Fruit fly (Drosophila melanogaster) whole organism: ENCODE results near the gene CG13084.
A peak's percentile ranks its signal among the peaks of the same experiment; 100 is the strongest.

Experiments used
- CG8478 ChIP-seq: fragments of >200 bp; optimal IDR thresholded peaks from 2 replicates; lab custom pipeline; 2018; ENCODE audit warnings: inconsistent platforms
- Dll ChIP-seq: fragments of >200 bp; optimal IDR thresholded peaks from 2 replicates; lab custom pipeline; 2017
- EcR ChIP-seq, 2 experiments: fragments of >200 bp; optimal IDR thresholded peaks; 2 replicates each; lab custom pipeline; 2017; ENCODE audit warnings: missing biosample characterization in 2 of 2, missing genetic modification characterization in 2 of 2, missing genetic modification reagents in 2 of 2
- pan ChIP-seq: fragments of >200 bp; optimal IDR thresholded peaks from 2 replicates; lab custom pipeline; 2017
- psq ChIP-seq: fragments of >200 bp; optimal IDR thresholded peaks from 2 replicates; lab custom pipeline; 2017
- usp ChIP-seq: fragments of >200 bp; optimal IDR thresholded peaks from 2 replicates; lab custom pipeline; 2017; ENCODE audit warnings: missing biosample characterization, missing genetic modification characterization, mixed read lengths

CG13084 gene

DNA sequence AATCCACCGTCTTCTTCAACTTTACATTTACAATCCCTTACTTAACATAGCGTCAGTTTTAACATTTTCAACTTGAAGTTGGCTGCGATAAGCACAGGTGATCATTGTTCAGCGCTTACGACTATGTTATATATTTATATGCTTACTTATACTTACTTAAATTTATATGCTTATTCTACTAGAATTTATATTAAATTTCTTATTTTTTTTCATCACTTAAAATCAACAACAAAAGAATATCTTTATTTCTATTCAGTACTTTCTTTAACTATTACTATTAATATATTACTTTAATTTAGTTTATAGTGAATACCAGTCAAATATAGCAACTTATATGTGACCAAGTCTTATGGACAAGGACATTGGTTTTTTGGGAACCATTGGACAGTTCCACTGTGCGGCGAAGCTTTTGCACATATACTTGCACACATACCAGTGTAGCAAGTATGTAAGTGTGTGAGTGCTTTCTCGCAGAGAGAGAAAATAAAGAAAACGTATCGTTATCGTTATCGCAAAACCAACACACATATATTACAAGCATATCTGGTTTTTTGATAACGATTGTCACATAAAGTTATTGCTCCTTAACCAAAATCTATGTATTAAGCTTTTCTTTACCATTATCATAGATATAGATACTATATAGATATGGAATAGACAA lies 32.6 kb downstream of the CG13084 start, which contains the start of gene Hasp:
TSS of gene Hasp (minus strand) at position 51 of the 661 bp plus-strand sequence.
- TF ChIP-seq psq (lab: Kevin White, UChicago) (no peak), Dll (lab: Kevin White, UChicago) (no peak), pan (lab: Kevin White, UChicago) (no peak), EcR (GFP tag; optimal IDR thresholded peaks at IDR 0.05; lab: Kevin White, UChicago) (no peak), usp (GFP tag; lab: Kevin White, UChicago) (no peak), CG8478 (lab: Kevin White, UChicago) (no peak)

- TF ChIP-seq CG8478 (lab: Kevin White, UChicago) (no peak), pan (lab: Kevin White, UChicago) (no peak), EcR (GFP tag; optimal IDR thresholded peaks at IDR 0.05; lab: Kevin White, UChicago) (no peak), Dll (lab: Kevin White, UChicago) (no peak), usp (GFP tag; lab: Kevin White, UChicago) (no peak), psq (lab: Kevin White, UChicago) (no peak)
Measured at dm6 chr2L:19518636-19519086, 33.9 kb downstream of the CG13084 start, which contains the start of gene CG10132. TSS of gene CG10132 (plus strand) at chr2L:19518824.

DNA sequence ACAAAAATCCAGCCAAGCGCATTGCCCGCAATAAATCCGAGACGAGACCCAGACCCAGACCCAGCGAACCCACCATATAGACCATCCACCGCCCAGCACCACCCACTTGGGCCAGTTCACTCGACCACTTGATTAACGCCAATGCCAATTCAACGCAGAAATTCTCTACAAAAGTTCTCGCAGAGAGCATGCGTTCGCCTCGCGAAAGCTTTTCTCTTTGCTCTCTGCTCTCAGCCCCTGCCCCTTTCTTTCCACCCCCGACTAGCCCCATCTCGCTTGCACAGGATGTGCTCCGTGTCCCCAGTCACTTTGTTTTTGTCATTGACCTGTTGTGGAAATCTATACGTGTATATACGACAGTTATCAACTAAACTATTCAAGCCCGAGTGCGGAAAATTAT lies 34.9 kb downstream of the CG13084 start:
- TF ChIP-seq EcR (GFP tag; optimal IDR thresholded peaks at IDR 0.05; lab: Kevin White, UChicago) (no peak), Dll (lab: Kevin White, UChicago) (peak; percentile 31)

DNA sequence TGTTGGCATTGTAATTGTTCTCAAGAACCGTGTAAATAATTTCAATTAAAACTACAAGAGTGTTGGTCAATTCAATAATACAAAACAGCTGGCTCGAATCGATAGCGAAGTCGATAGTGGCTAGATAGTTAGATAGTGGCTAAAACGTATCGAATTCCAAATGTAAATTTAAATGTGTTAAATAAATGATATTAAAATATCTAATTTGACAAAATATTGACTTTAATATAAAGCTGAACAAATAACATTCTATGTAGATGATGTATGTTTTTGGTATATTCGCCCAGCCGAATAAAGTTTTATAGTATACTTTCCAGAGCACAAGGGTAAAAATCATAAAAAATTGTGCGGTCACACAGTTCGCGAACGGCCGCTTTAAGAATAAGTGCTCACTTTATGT lies 41.6 kb downstream of the CG13084 start, which contains the start of the genes Dpm1 and CG10137:
TSS of gene Dpm1 (minus strand) at position 53 of the 400 bp plus-strand sequence.
TSS of gene CG10137 (plus strand) at position 371 of the 400 bp plus-strand sequence.
- TF ChIP-seq usp (GFP tag; lab: Kevin White, UChicago) (no peak), psq (lab: Kevin White, UChicago) (no peak), EcR (GFP tag; optimal IDR thresholded peaks at IDR 0.05; lab: Kevin White, UChicago) (no peak), Dll (lab: Kevin White, UChicago) (no peak), CG8478 (lab: Kevin White, UChicago) (no peak), pan (lab: Kevin White, UChicago) (no peak)

DNA sequence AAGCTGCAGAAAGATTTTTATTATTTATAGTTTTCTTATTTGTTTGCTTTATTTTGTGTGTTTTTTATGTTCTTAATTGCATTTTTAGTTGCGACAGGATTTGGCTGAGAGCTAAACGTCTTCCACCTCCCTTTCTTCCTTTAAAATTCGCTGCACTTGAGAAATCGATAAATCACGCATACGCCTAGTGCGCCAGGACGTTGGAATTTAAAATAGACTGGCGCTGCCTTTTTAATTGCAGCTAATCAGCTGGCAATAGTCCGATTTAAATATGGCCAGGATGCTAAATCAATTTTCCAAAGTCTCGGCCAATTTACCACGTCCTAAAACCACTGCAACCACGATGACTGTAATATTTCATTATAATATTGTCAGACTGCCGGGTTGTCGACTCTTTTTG lies 42.1 kb downstream of the CG13084 start:
- TF ChIP-seq pan (lab: Kevin White, UChicago) (no peak), EcR (GFP tag; optimal IDR thresholded peaks at IDR 0.05; lab: Kevin White, UChicago) (no peak), psq (lab: Kevin White, UChicago) (no peak)

- TF ChIP-seq Dll (lab: Kevin White, UChicago) (no peak), usp (GFP tag; lab: Kevin White, UChicago) (no peak), CG8478 (lab: Kevin White, UChicago) (no peak), psq (lab: Kevin White, UChicago) (no peak), EcR (GFP tag; optimal IDR thresholded peaks at IDR 0.05; lab: Kevin White, UChicago) (no peak), pan (lab: Kevin White, UChicago) (no peak)
Measured at dm6 chr2L:19528308-19528707, 43.6 kb downstream of the CG13084 start.

- TF ChIP-seq psq (lab: Kevin White, UChicago): no peak
- TF ChIP-seq pan (lab: Kevin White, UChicago): no peak
- no peak for TF ChIP-seq EcR (GFP tag; optimal IDR thresholded peaks at IDR 0.05; lab: Kevin White, UChicago)
- TF ChIP-seq Dll (lab: Kevin White, UChicago): no peak
- no peak for TF ChIP-seq usp (GFP tag; lab: Kevin White, UChicago)
- TF ChIP-seq CG8478 (lab: Kevin White, UChicago): no peak
Measured at dm6 chr2L:19530092-19530491, 45.4 kb downstream of the CG13084 start, which contains the start of gene CG10165. TSS of gene CG10165 (minus strand) at chr2L:19530305.

dm6 chr2L:19533247-19533646 lies 48.5 kb downstream of the CG13084 start, which contains the start of gene CG33116:
TSS of gene CG33116 (plus strand) at chr2L:19533479.
- TF ChIP-seq psq (lab: Kevin White, UChicago) (no peak), Dll (lab: Kevin White, UChicago) (no peak), usp (GFP tag; lab: Kevin White, UChicago) (no peak), CG8478 (lab: Kevin White, UChicago) (no peak), pan (lab: Kevin White, UChicago) (no peak), EcR (GFP tag; optimal IDR thresholded peaks at IDR 0.05; lab: Kevin White, UChicago) (no peak)

DNA sequence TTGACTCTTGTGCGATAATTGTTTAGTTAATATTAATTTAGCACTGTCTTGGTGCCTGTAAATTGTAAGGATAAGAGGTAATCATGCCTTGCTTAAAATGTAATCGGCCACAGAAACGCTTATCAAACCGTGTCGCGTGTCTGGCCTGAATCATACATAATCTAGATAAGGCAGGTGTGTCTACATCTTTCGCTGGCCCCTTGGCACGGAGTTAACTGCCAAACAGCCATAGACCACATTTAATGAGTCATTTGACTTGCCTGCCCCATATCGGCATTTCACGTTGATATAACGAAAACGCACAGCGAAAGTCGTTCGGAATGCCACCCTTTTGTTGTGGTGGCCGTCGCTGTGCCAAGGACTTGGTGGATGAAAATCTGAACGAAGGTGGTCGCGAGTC lies 50.5 kb downstream of the CG13084 start, which contains the start of gene CG31697:
TSS of gene CG31697 (plus strand) at position 215 of the 400 bp plus-strand sequence.
- TF ChIP-seq Dll (lab: Kevin White, UChicago): no peak
- no peak for TF ChIP-seq psq (lab: Kevin White, UChicago)
- no peak for TF ChIP-seq EcR (GFP tag; optimal IDR thresholded peaks at IDR 0.05; lab: Kevin White, UChicago)
- no peak for TF ChIP-seq usp (GFP tag; lab: Kevin White, UChicago)
- no peak for TF ChIP-seq CG8478 (lab: Kevin White, UChicago)
- no peak for TF ChIP-seq pan (lab: Kevin White, UChicago)
